Fruit fly (Drosophila melanogaster) S2 (cell line): ENCODE data around the gene MSAmiP.

ENCODE experiments used
- CG8478 ChIP-seq: fragments of >200 bp; optimal IDR thresholded peaks from 2 replicates; lab custom pipeline; 2018
- CTCF ChIP-seq, 2 experiments: fragments of >200 bp; optimal IDR thresholded peaks; 2 replicates each; lab custom pipeline; 2018

MSAmiP gene

dm6 chr3R:16787378-16787777 lies 108.7 kb downstream of the MSAmiP start:
- TF ChIP-seq CTCF (optimal IDR thresholded peaks at IDR 0.05; lab: Kevin White, UChicago) = no peak
- no peak for TF ChIP-seq CG8478 (lab: Kevin White, UChicago)

dm6 chr3R:16785056-16785455 lies 111.0 kb downstream of the MSAmiP start:
- TF ChIP-seq CG8478 (lab: Kevin White, UChicago) = no peak
- no peak for TF ChIP-seq CTCF (optimal IDR thresholded peaks at IDR 0.05; lab: Kevin White, UChicago)

- TF ChIP-seq CG8478 (lab: Kevin White, UChicago) = no peak
- TF ChIP-seq CTCF (optimal IDR thresholded peaks at IDR 0.05; lab: Kevin White, UChicago) = no peak
Measured at dm6 chr3R:16783976-16784375, 112.1 kb downstream of the MSAmiP start.

dm6 chr3R:16783148-16783708 lies 112.9 kb downstream of the MSAmiP start:
- no peak for TF ChIP-seq CTCF (optimal IDR thresholded peaks at IDR 0.05; lab: Kevin White, UChicago)
- TF ChIP-seq CG8478 (lab: Kevin White, UChicago) = no peak

DNA sequence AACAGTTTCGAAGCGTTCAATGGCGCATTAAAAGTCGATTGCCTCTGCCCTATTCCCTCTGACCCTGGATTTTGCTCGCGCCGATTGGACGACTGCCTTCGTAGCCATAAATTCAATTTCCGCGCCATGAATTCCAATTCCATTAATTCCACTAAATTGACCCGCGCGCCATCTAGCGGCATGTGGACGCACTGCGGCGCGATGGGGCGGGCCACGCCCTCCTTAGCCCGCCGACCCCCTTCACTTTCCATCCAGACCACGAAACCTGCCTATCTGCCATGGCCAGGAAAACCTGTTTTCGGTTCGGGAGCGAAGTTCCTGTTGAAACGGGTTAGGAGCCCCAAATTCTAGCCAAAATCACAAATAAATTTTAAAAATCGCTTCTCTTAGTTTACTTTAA lies 113.7 kb downstream of the MSAmiP start:
- peak; percentile 85 to 87 for TF ChIP-seq CTCF (optimal IDR thresholded peaks at IDR 0.05; lab: Kevin White, UChicago)
- TF ChIP-seq CG8478 (lab: Kevin White, UChicago) = no peak
